Fruit fly (Drosophila melanogaster): ENCODE data around the gene mat.

Gene mat

dm6 chr3L:914852-915251 is 12.2 kb downstream of the mat start:
- TF ChIP-seq ovo (GFP tag; optimal IDR thresholded peaks at IDR 0.05): no peak
- no peak for TF ChIP-seq CG5204 (GFP tag; optimal IDR thresholded peaks at IDR 0.05)
- no peak for TF ChIP-seq toe (GFP tag; optimal IDR thresholded peaks at IDR 0.05)
- no peak for TF ChIP-seq pad (GFP tag; optimal IDR thresholded peaks at IDR 0.05)
- TF ChIP-seq CG14711 (tag; optimal IDR thresholded peaks at IDR 0.05): no peak
- no peak for TF ChIP-seq Clk (GFP tag; optimal IDR thresholded peaks at IDR 0.05)
- no peak for TF ChIP-seq cic (GFP tag; optimal IDR thresholded peaks at IDR 0.05)
- no peak for TF ChIP-seq CG7045 (GFP tag; optimal IDR thresholded peaks at IDR 0.05)
- no peak for TF ChIP-seq CG1620 (GFP tag; optimal IDR thresholded peaks at IDR 0.05)

DNA sequence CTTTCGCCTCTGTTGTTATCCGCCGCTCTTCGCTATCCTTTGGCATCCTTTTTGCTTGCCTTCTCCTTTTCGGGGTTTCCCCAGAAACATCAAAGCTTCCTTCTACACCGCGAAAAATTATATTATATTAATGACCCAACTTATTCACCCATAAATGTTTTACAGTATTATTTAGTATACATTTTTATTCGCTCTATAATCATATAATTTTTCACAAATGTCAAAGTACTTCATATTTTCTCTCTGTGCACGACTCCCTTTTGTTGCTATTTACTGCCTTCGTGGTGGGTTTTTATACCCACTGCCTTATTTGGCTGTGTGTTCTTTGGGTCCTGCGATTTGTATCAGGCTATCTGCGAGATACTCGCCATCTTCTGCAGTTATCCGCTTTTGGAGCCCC is 14.5 kb downstream of the mat start:
- TF ChIP-seq ovo (GFP tag; optimal IDR thresholded peaks at IDR 0.05): no peak
- TF ChIP-seq cnc (optimal IDR thresholded peaks at IDR 0.05): no peak
- no peak for TF ChIP-seq bab1 (GFP tag; optimal IDR thresholded peaks at IDR 0.05)
- no peak for TF ChIP-seq cic (GFP tag; optimal IDR thresholded peaks at IDR 0.05)
- TF ChIP-seq CG11617 (GFP tag; optimal IDR thresholded peaks at IDR 0.05): no peak
- TF ChIP-seq CG5204 (GFP tag; optimal IDR thresholded peaks at IDR 0.05): no peak
- TF ChIP-seq Clk (GFP tag; optimal IDR thresholded peaks at IDR 0.05): no peak
- TF ChIP-seq tj (GFP tag; optimal IDR thresholded peaks at IDR 0.05): no peak
- no peak for TF ChIP-seq CG1620 (GFP tag; optimal IDR thresholded peaks at IDR 0.05)
- no peak for TF ChIP-seq toe (GFP tag; optimal IDR thresholded peaks at IDR 0.05)
- no peak for TF ChIP-seq Mnt (GFP tag; optimal IDR thresholded peaks at IDR 0.05)
- TF ChIP-seq CG14711 (tag; optimal IDR thresholded peaks at IDR 0.05): no peak
- TF ChIP-seq CG7101 (tag; optimal IDR thresholded peaks at IDR 0.05): no peak
- TF ChIP-seq pad (GFP tag; optimal IDR thresholded peaks at IDR 0.05): no peak

DNA sequence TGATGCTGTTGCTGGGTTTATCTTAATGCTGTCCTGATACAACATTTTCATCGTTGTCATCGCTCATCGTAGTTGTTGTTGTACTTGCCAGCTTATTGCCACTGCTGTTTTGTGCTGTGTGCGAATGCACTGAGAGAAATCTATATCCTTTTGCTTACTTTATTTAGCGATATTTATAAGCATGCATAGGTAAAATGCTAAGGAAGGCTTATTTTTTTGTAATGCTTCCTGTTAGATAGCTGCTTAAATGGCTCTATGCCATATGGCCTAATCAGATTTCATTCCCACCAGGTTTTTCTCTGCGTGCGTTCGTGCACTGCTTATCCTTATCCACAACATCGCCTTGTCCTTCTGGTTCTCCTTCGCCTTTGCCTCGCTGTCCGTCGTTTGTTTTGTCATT is 49.5 kb downstream of the mat start:
- TF ChIP-seq CG11617 (GFP tag; optimal IDR thresholded peaks at IDR 0.05) (no peak), tj (GFP tag; optimal IDR thresholded peaks at IDR 0.05) (no peak), Crg-1 (GFP tag; optimal IDR thresholded peaks at IDR 0.05) (no peak), CG7101 (tag; optimal IDR thresholded peaks at IDR 0.05) (no peak), kay (GFP tag; ENCODE audit: borderline replicate concordance) (no peak), CG5204 (GFP tag; optimal IDR thresholded peaks at IDR 0.05) (no peak), CG1620 (GFP tag; optimal IDR thresholded peaks at IDR 0.05) (no peak), Hr96 (GFP tag; optimal IDR thresholded peaks at IDR 0.05) (no peak), CG33017 (tag; optimal IDR thresholded peaks at IDR 0.05) (no peak)
